Worm (Caenorhabditis elegans) whole organism, L1 larva: ENCODE data around the gene srh-60.

Experiments used
- C04F5.9 ChIP-seq: sonication (generic microtip); optimal IDR thresholded peaks from 2 replicates; lab custom pipeline; 2016; ENCODE audit warnings: missing genetic modification characterization, missing compliant biosample characterization
- C16A3.4 ChIP-seq: fragments of 150-350 bp; optimal IDR thresholded peaks from 2 replicates; lab custom pipeline; 2014; ENCODE audit warnings: missing biosample characterization, missing genetic modification characterization
- Y116A8C.19 ChIP-seq: sonication (generic microtip); optimal IDR thresholded peaks from 2 replicates; lab custom pipeline; 2016; ENCODE audit warnings: missing compliant biosample characterization, missing genetic modification characterization, borderline replicate concordance
- aly-2 ChIP-seq: fragments of 150-350 bp; optimal IDR thresholded peaks from 2 replicates; lab custom pipeline; 2014; ENCODE audit warnings: missing biosample characterization, missing genetic modification characterization
- blmp-1 ChIP-seq: fragments of 150-350 bp; optimal IDR thresholded peaks from 2 replicates; lab custom pipeline; 2014; ENCODE audit warnings: missing biosample characterization, missing genetic modification characterization
- ceh-63 ChIP-seq: fragments of 200-800 bp; sonication (Bioruptor generic); optimal IDR thresholded peaks from 2 replicates; lab custom pipeline; 2018; ENCODE audit warnings: mild to moderate bottlenecking, missing genetic modification characterization, missing compliant biosample characterization
- ceh-8 ChIP-seq: fragments of 200-800 bp; sonication (Bioruptor generic); optimal IDR thresholded peaks from 2 replicates; lab custom pipeline; 2018; ENCODE audit warnings: mild to moderate bottlenecking, missing genetic modification characterization, moderate library complexity, missing compliant biosample characterization
- ceh-88 ChIP-seq: fragments of 200-800 bp; sonication (Bioruptor generic); IDR thresholded peaks from 2 replicates; pipeline ENCODE4 v1.3.6; 2022; ENCODE audit warnings: missing genetic modification characterization, missing compliant biosample characterization
- ceh-90 ChIP-seq: sonication (generic microtip); optimal IDR thresholded peaks from 2 replicates; lab custom pipeline; 2016; ENCODE audit warnings: missing genetic modification characterization, missing compliant biosample characterization
- ces-1 ChIP-seq: fragments of 150-350 bp; optimal IDR thresholded peaks from 2 replicates; lab custom pipeline; 2014; ENCODE audit warnings: missing biosample characterization, missing genetic modification reagents, missing genetic modification characterization
- dpl-1 ChIP-seq, 3 experiments: fragments of 150-350 bp in 2 of 3; sonication (generic microtip) in 1 of 3; optimal IDR thresholded peaks; 2 replicates each; lab custom pipeline; 2014 to 2017; ENCODE audit warnings: missing biosample characterization in 3 of 3, missing genetic modification characterization in 3 of 3, missing genetic modification reagents in 3 of 3
- egl-13 ChIP-seq: sonication (generic microtip); optimal IDR thresholded peaks from 2 replicates; lab custom pipeline; 2016; ENCODE audit warnings: missing genotype, missing genetic modification reagents, missing genetic modification characterization, missing compliant biosample characterization
- egl-27 ChIP-seq, 2 experiments: fragments of 150-350 bp in 1 of 2; sonication (generic microtip); optimal IDR thresholded peaks; 3 replicates each; lab custom pipeline; 2017 to 2018; ENCODE audit warnings: missing biosample characterization in 2 of 2, missing genetic modification characterization in 2 of 2, missing genetic modification reagents in 2 of 2
- elt-2 ChIP-seq: sonication (generic microtip); optimal IDR thresholded peaks from 2 replicates; lab custom pipeline; 2016; ENCODE audit warnings: missing genetic modification characterization, mild to moderate bottlenecking, inconsistent platforms, missing compliant biosample characterization, missing genetic modification reagents
- elt-3 ChIP-seq, 6 experiments: fragments of 150-350 bp in 1 of 6; sonication (generic microtip); optimal IDR thresholded peaks; 2 replicates each; lab custom pipeline; 2017 to 2018; ENCODE audit warnings: missing biosample characterization in 6 of 6, missing genetic modification characterization in 6 of 6, inconsistent platforms in 1 of 6
- ets-5 ChIP-seq: fragments of 200-800 bp; sonication (Bioruptor generic); IDR thresholded peaks from 2 replicates; pipeline ENCODE4 v1.3.6; 2022; ENCODE audit warnings: missing genetic modification characterization, missing compliant biosample characterization
- fkh-10 ChIP-seq: sonication (generic microtip); optimal IDR thresholded peaks from 2 replicates; lab custom pipeline; 2017; ENCODE audit warnings: missing biosample characterization, missing genetic modification reagents, missing genetic modification characterization
- fkh-4 ChIP-seq: sonication (generic microtip); optimal IDR thresholded peaks from 2 replicates; lab custom pipeline; 2016; ENCODE audit warnings: missing compliant biosample characterization, missing genetic modification characterization, borderline replicate concordance
- fkh-8 ChIP-seq: sonication (generic microtip); optimal IDR thresholded peaks from 2 replicates; lab custom pipeline; 2016; ENCODE audit warnings: mild to moderate bottlenecking, missing genetic modification characterization, missing compliant biosample characterization
- fos-1 ChIP-seq: fragments of 150-350 bp; optimal IDR thresholded peaks from 2 replicates; lab custom pipeline; 2014; ENCODE audit warnings: missing biosample characterization, missing genetic modification characterization
- hpl-2 ChIP-seq: fragments of 150-350 bp; optimal IDR thresholded peaks from 2 replicates; lab custom pipeline; 2014; ENCODE audit warnings: missing biosample characterization, missing genetic modification reagents, missing genetic modification characterization
- jun-1 ChIP-seq: fragments of 150-350 bp; optimal IDR thresholded peaks from 2 replicates; lab custom pipeline; 2014; ENCODE audit warnings: missing biosample characterization, missing genetic modification reagents, missing genetic modification characterization
- lin-13 ChIP-seq: fragments of 150-350 bp; optimal IDR thresholded peaks from 2 replicates; lab custom pipeline; 2014; ENCODE audit warnings: missing biosample characterization, missing genetic modification reagents, missing genetic modification characterization
- lin-14 ChIP-seq: fragments of 200-800 bp; sonication (Bioruptor generic); optimal IDR thresholded peaks from 2 replicates; lab custom pipeline; 2018; ENCODE audit warnings: mild to moderate bottlenecking, missing genetic modification characterization, moderate library complexity, missing compliant biosample characterization
- mab-9 ChIP-seq: fragments of 200-800 bp; sonication (Bioruptor generic); IDR thresholded peaks from 2 replicates; pipeline ENCODE4 v1.3.6; 2022; ENCODE audit warnings: missing genetic modification reagents, missing genetic modification characterization, missing compliant biosample characterization
- mef-2 ChIP-seq: fragments of 150-350 bp; optimal IDR thresholded peaks from 2 replicates; lab custom pipeline; 2014; ENCODE audit warnings: missing biosample characterization, missing genetic modification characterization
- nhr-47 ChIP-seq: sonication (generic microtip); optimal IDR thresholded peaks from 2 replicates; lab custom pipeline; 2016; ENCODE audit warnings: mild to moderate bottlenecking, missing genetic modification characterization, moderate library complexity, missing compliant biosample characterization
- nhr-76 ChIP-seq: sonication (generic microtip); optimal IDR thresholded peaks from 2 replicates; lab custom pipeline; 2017; ENCODE audit warnings: missing biosample characterization, missing genetic modification characterization
- nhr-85 ChIP-seq: sonication (generic microtip); peaks from one replicate; lab custom pipeline; 2016; ENCODE audit warnings: missing genetic modification characterization, inconsistent platforms, missing compliant biosample characterization
- pag-3 ChIP-seq: sonication (generic microtip); optimal IDR thresholded peaks from 2 replicates; lab custom pipeline; 2017; ENCODE audit warnings: missing genetic modification characterization, mild to moderate bottlenecking, missing compliant biosample characterization, antibody characterized with exemption, borderline replicate concordance; ENCODE audit not compliant: insufficient read depth
- skn-1 ChIP-seq: fragments of 150-350 bp; optimal IDR thresholded peaks from 2 replicates; lab custom pipeline; 2014; ENCODE audit warnings: missing biosample characterization, missing genetic modification characterization
- snpc-4 ChIP-seq: fragments of 150-350 bp; optimal IDR thresholded peaks from 2 replicates; lab custom pipeline; 2014; ENCODE audit warnings: missing biosample characterization, missing genetic modification characterization
- sox-4 ChIP-seq: sonication (generic microtip); optimal IDR thresholded peaks from 2 replicates; lab custom pipeline; 2016; ENCODE audit warnings: missing genetic modification characterization, missing compliant biosample characterization
- sup-37 ChIP-seq: fragments of 200-800 bp; sonication (Bioruptor generic); optimal IDR thresholded peaks from 2 replicates; lab custom pipeline; 2018; ENCODE audit warnings: mild to moderate bottlenecking, missing genetic modification characterization, missing compliant biosample characterization
- tbx-2 ChIP-seq: sonication (generic microtip); optimal IDR thresholded peaks from 2 replicates; lab custom pipeline; 2016; ENCODE audit warnings: missing genetic modification characterization, missing compliant biosample characterization
- tlp-1 ChIP-seq: fragments of 150-350 bp; optimal IDR thresholded peaks from 2 replicates; lab custom pipeline; 2014; ENCODE audit warnings: missing biosample characterization, missing genetic modification characterization
- unc-62 ChIP-seq: fragments of 150-350 bp; optimal IDR thresholded peaks from 2 replicates; lab custom pipeline; 2014; ENCODE audit warnings: missing biosample characterization, missing genetic modification reagents, missing genetic modification characterization
- unc-98 ChIP-seq: fragments of 200-800 bp; sonication (Bioruptor generic); IDR thresholded peaks from 2 replicates; pipeline ENCODE4 v1.3.6; 2022; ENCODE audit warnings: missing genetic modification characterization, missing compliant biosample characterization
- vab-15 ChIP-seq: sonication (generic microtip); optimal IDR thresholded peaks from 2 replicates; lab custom pipeline; 2017; ENCODE audit warnings: missing genotype, mild to moderate bottlenecking, missing genetic modification characterization, missing compliant biosample characterization
- zag-1 ChIP-seq: fragments of 150-350 bp; optimal IDR thresholded peaks from 2 replicates; lab custom pipeline; 2014; ENCODE audit warnings: missing biosample characterization, missing genetic modification characterization
- ztf-4 ChIP-seq: fragments of 150-350 bp; optimal IDR thresholded peaks from 2 replicates; lab custom pipeline; 2014; ENCODE audit warnings: missing biosample characterization, missing genetic modification characterization

The srh-60 gene

ce11 chrII:3555281-3555680 is 28.2 kb upstream of the srh-60 start (continued):
- no peak for TF ChIP-seq mab-9 (GFP tag; lab: Robert Waterston, UW)
- TF ChIP-seq elt-2: no peak
- no peak for TF ChIP-seq fos-1 (tag; lab: Kevin White, UChicago)
- peak; percentile 4 for TF ChIP-seq tbx-2
- TF ChIP-seq lin-13 (GFP tag; lab: Kevin White, UChicago): peak; percentile 0
- no peak for TF ChIP-seq hpl-2
- TF ChIP-seq fkh-4: no peak
- TF ChIP-seq blmp-1 (tag; lab: Kevin White, UChicago): peak; percentile 67

- TF ChIP-seq blmp-1 (tag; lab: Kevin White, UChicago): peak; percentile 68
- TF ChIP-seq C04F5.9 (tag; lab: Kevin White, UChicago): no peak
- TF ChIP-seq unc-62 (GFP tag; lab: Kevin White, UChicago): no peak
- peak; percentile 13 for TF ChIP-seq lin-14 (GFP tag; lab: Kevin White, UChicago)
- TF ChIP-seq snpc-4: no peak
- TF ChIP-seq elt-3 (tag; optimal IDR thresholded peaks at IDR 0.05; lab: Kevin White, UChicago): peak in 4 of 6 experiments; percentile 10 to 78 (median 48)
- TF ChIP-seq skn-1 (tag; lab: Kevin White, UChicago): no peak
Observed at ce11 chrII:3556584-3556983, 26.9 kb upstream of the srh-60 start.

- TF ChIP-seq egl-13 (tag; lab: Kevin White, UChicago) (no peak), jun-1 (no peak), vab-15 (tag; lab: Kevin White, UChicago) (no peak), egl-27 (tag; optimal IDR thresholded peaks at IDR 0.05; lab: Kevin White, UChicago) (no peak), ceh-8 (GFP tag; lab: Kevin White, UChicago) (no peak), C16A3.4 (tag; lab: Kevin White, UChicago) (no peak), unc-98 (no peak), nhr-76 (tag; lab: Kevin White, UChicago) (no peak), dpl-1 (GFP tag; optimal IDR thresholded peaks at IDR 0.05; lab: Kevin White, UChicago) (no peak), ets-5 (no peak), nhr-85 (tag; lab: Kevin White, UChicago) (no peak), ztf-4 (no peak), Y116A8C.19 (tag; lab: Kevin White, UChicago) (no peak), tlp-1 (no peak), sup-37 (GFP tag; lab: Kevin White, UChicago) (no peak), fkh-10 (GFP tag; lab: Kevin White, UChicago) (no peak)
Observed at ce11 chrII:3557417-3557816, 26.1 kb upstream of the srh-60 start, which contains the start of gene lgc-45. Gene lgc-45 (plus strand): TSS chrII:3557472.

ce11 chrII:3560592-3560991 is 22.9 kb upstream of the srh-60 start, which contains the start of gene W10G11.1:
Gene W10G11.1 (minus strand): TSS chrII:3560692.
- TF ChIP-seq ceh-88 (no peak), pag-3 (tag; lab: Kevin White, UChicago) (no peak), egl-13 (tag; lab: Kevin White, UChicago) (no peak), ceh-63 (GFP tag; lab: Kevin White, UChicago) (no peak), sox-4 (tag; lab: Kevin White, UChicago) (no peak), unc-98 (no peak), unc-62 (GFP tag; lab: Kevin White, UChicago) (no peak), mef-2 (no peak)

- TF ChIP-seq ces-1 (no peak), ceh-90 (tag; lab: Kevin White, UChicago) (no peak), vab-15 (tag; lab: Kevin White, UChicago) (no peak), lin-14 (GFP tag; lab: Kevin White, UChicago) (no peak), fkh-8 (tag; lab: Kevin White, UChicago) (no peak), egl-27 (tag; optimal IDR thresholded peaks at IDR 0.05; lab: Kevin White, UChicago) (no peak), aly-2 (tag; lab: Kevin White, UChicago) (no peak), zag-1 (tag; lab: Kevin White, UChicago) (no peak), nhr-47 (tag; lab: Kevin White, UChicago) (no peak)
Observed at ce11 chrII:3561561-3561960, 21.9 kb upstream of the srh-60 start, which contains the start of gene W10G11.2. Gene W10G11.2 (minus strand): TSS chrII:3561661.
